Worm (Caenorhabditis elegans): Measurements from ENCODE around the gene hst-3.2.

ce11 chrX:2943611-2944010, 19.8 kb upstream of the hst-3.2 start:
- TF ChIP-seq W03F9.2 (tag; optimal IDR thresholded peaks at IDR 0.05) (no peak), him-1 (tag; optimal IDR thresholded peaks at IDR 0.05) (no peak)
